Worm (Caenorhabditis elegans) whole organism, late embryonic: ENCODE data around the gene cpsf-4.

ENCODE experiments used
- Y22D7AL.16 ChIP-seq: sonication (generic microtip); optimal IDR thresholded peaks from 2 replicates; lab custom pipeline; 2016; ENCODE audit warnings: missing genetic modification characterization, missing compliant biosample characterization
- ama-1 ChIP-seq: fragments of 150-350 bp; optimal IDR thresholded peaks from 2 replicates; lab custom pipeline; 2014
- dve-1 ChIP-seq: sonication (generic microtip); optimal IDR thresholded peaks from 2 replicates; lab custom pipeline; 2017; ENCODE audit warnings: antibody characterized with exemption, mild to moderate bottlenecking, missing genetic modification characterization, missing compliant biosample characterization
- hlh-6 ChIP-seq: sonication (generic microtip); optimal IDR thresholded peaks from 2 replicates; lab custom pipeline; 2016; ENCODE audit warnings: missing genotype, missing genetic modification characterization, missing compliant biosample characterization
- nhr-11 ChIP-seq: fragments of 150-350 bp; optimal IDR thresholded peaks from 2 replicates; lab custom pipeline; 2014; ENCODE audit warnings: missing biosample characterization, missing genetic modification characterization
- pha-4 ChIP-seq: fragments of 150-350 bp; optimal IDR thresholded peaks from 2 replicates; lab custom pipeline; 2018; ENCODE audit warnings: missing biosample characterization, missing genetic modification reagents, missing genetic modification characterization
- tbx-2 ChIP-seq: sonication (generic microtip); optimal IDR thresholded peaks from 2 replicates; lab custom pipeline; 2016; ENCODE audit warnings: missing genetic modification characterization, missing compliant biosample characterization
- unc-55 ChIP-seq: sonication (generic microtip); optimal IDR thresholded peaks from 2 replicates; lab custom pipeline; 2017; ENCODE audit warnings: missing biosample characterization, missing genetic modification reagents, missing genetic modification characterization

DNA sequence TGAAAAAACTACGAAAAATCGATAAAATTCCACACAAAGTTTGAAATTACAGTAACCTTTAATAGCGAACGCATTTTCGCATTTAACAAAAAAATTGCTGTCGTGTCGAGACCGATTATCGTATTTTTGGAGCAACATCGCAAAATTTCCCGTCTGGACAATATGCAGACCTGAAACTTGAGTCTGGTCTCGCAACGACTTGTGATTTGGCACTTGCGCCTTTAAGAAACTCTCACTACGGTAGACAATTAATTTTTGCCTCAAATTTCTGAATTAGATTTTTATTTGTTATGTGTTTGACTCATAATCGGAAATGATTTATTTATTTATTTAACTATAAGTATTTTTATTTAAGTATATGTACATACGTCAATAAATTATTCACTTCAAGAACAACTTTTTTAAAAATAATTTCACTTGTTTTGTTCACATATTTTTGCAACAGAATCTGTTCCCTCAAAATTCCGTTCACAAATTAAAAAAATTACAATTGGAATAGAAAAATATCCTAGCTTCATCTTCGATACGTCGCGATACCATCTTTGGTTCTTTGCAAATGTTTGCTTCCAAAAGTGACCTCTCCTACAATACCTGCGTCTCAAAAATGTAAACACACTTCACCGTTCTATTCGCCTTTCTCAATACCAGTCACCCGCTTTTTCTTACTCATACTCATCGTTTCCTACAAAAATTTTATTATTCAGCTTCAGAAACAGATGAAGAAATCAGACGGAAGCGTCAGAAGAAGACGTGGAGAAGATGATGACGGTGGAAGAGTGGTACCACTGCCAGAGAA, 45.5 kb downstream of the cpsf-4 start, which contains the start of gene T12G3.4:
- TF ChIP-seq hlh-6 (tag; lab: Kevin White, UChicago) (no peak), tbx-2 (tag; lab: Kevin White, UChicago) (no peak), Y22D7AL.16 (tag; lab: Kevin White, UChicago) (no peak), pha-4 (tag; lab: Kevin White, UChicago) (no peak), ama-1 (lab: Kevin White, UChicago) (no peak), dve-1 (no peak), unc-55 (GFP tag; lab: Kevin White, UChicago) (no peak), nhr-11 (tag; lab: Kevin White, UChicago) (no peak)
